Fruit fly (Drosophila melanogaster): ENCODE data around the gene vig.

- TF ChIP-seq ttk (optimal IDR thresholded peaks at IDR 0.05) (no peak), psq (optimal IDR thresholded peaks at IDR 0.05) (no peak), h (optimal IDR thresholded peaks at IDR 0.05) (no peak), Myc (optimal IDR thresholded peaks at IDR 0.05) (no peak), Sin3A (optimal IDR thresholded peaks at IDR 0.05) (no peak)
These were observed 56.6 kb downstream of the vig start for dm6 chr2L:15013523-15013922.

Measured in Kc167 (cell line).